Worm (Caenorhabditis elegans): Measurements from ENCODE around the gene inx-10.

DNA sequence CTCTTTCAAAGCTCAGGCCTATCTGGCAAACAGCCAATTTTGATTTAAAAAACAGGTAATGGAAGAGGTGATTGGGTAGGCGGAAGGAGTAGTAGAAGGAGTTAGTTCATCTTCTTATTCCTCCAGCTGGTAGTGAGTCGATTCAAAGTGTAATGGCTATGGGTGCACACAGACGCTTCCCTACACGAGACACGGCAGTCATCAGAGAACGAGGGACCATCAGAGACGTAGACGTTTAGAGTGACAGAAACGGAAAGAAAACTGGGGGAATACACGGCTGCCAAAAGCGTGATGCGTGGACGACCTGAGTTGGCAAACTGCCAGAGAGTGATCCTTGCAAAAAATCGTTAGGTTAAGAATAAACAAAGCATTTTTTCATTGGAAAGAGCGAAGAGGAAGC, 40.1 kb upstream of the inx-10 start:
- TF ChIP-seq B0261.1 (tag; optimal IDR thresholded peaks at IDR 0.05) = no peak
- no peak for TF ChIP-seq ama-1 (optimal IDR thresholded peaks at IDR 0.05)
- no peak for TF ChIP-seq ama-1 (GFP tag; optimal IDR thresholded peaks at IDR 0.05)

Measured in whole organism, young adult.